Worm (Caenorhabditis elegans) whole organism, L4 larva: ENCODE results near the gene srt-53.

Experiments
- dpl-1 ChIP-seq: fragments of 150-350 bp; optimal IDR thresholded peaks from 2 replicates; lab custom pipeline; 2014; ENCODE audit warnings: missing biosample characterization, missing genetic modification reagents, missing genetic modification characterization
- lin-13 ChIP-seq: fragments of 150-350 bp; optimal IDR thresholded peaks from 2 replicates; lab custom pipeline; 2014; ENCODE audit warnings: missing biosample characterization, missing genetic modification reagents, missing genetic modification characterization
- lin-15B ChIP-seq: fragments of 150-350 bp; sonication (generic microtip); optimal IDR thresholded peaks from 3 replicates; lab custom pipeline; 2014; ENCODE audit warnings: missing biosample characterization, missing genetic modification characterization
- nhr-10 ChIP-seq: fragments of 150-350 bp; optimal IDR thresholded peaks from 2 replicates; lab custom pipeline; 2014; ENCODE audit warnings: missing biosample characterization, missing genetic modification characterization
- nhr-77 ChIP-seq: fragments of 150-350 bp; optimal IDR thresholded peaks from 2 replicates; lab custom pipeline; 2014; ENCODE audit warnings: missing biosample characterization, missing genetic modification characterization

- TF ChIP-seq lin-15B (tag; lab: Kevin White, UChicago) (no peak), nhr-10 (no peak), lin-13 (GFP tag; lab: Kevin White, UChicago) (no peak), nhr-77 (tag; lab: Kevin White, UChicago) (no peak), dpl-1 (no peak)
Observed at ce11 chrV:7958740-7959320, 18.6 kb upstream of the srt-53 start, which contains the start of the genes clec-217 and F26D11.2.
